Worm (Caenorhabditis elegans): ENCODE measurements around the gene B0244.5.

- TF ChIP-seq ceh-58 (GFP tag; IDR thresholded peaks at IDR 0.05) (no peak), F39B2.1 (GFP tag; IDR thresholded peaks at IDR 0.05) (no peak), tbx-9 (tag; optimal IDR thresholded peaks at IDR 0.05; ENCODE audit: borderline replicate concordance) (no peak), hlh-12 (tag; optimal IDR thresholded peaks at IDR 0.05) (no peak), F55B11.4 (tag; optimal IDR thresholded peaks at IDR 0.05; ENCODE audit: borderline replicate concordance, insufficient read depth) (no peak)
These were observed 46.5 kb upstream of the B0244.5 start, which contains the start of the genes lgg-3 and rgs-5 for ce11 chrIII:5697963-5698730.

All from whole organism, young adult.